Fruit fly (Drosophila melanogaster) whole organism, embryonic: Measurements from ENCODE around the gene Mrp5.

ENCODE experiments used
- Asciz ChIP-seq: fragments of 200-800 bp; sonication (Bioruptor generic); optimal IDR thresholded peaks from 2 replicates; lab custom pipeline; 2017; ENCODE audit warnings: missing biosample characterization, mild to moderate bottlenecking, missing genetic modification characterization, missing genetic modification reagents
- Atf-2 ChIP-seq: fragments of 200-800 bp; sonication (Bioruptor generic); optimal IDR thresholded peaks from 2 replicates; lab custom pipeline; 2016; ENCODE audit warnings: missing biosample characterization, missing genetic modification characterization
- Awh ChIP-seq: fragments of 200-800 bp; sonication (Bioruptor generic); IDR thresholded peaks from 2 replicates; pipeline ENCODE4, ENCODE4 v1.3.6; 2022; ENCODE audit warnings: missing biosample characterization, missing genetic modification characterization
- Bteb2 ChIP-seq: fragments of 200-800 bp; sonication (Bioruptor generic); optimal IDR thresholded peaks from 2 replicates; lab custom pipeline; 2016; ENCODE audit warnings: missing biosample characterization, missing genetic modification characterization
- CG1024 ChIP-seq: fragments of 200-800 bp; sonication (Bioruptor generic); IDR thresholded peaks from 2 replicates; pipeline ENCODE4 v1.3.6; 2022; ENCODE audit warnings: missing biosample characterization, missing genetic modification characterization
- CG10366 ChIP-seq: fragments of 200-800 bp; sonication (Bioruptor generic); IDR thresholded peaks from 2 replicates; pipeline ENCODE4 v1.3.6; 2022; ENCODE audit warnings: missing biosample characterization, missing genetic modification characterization
- CG10462 ChIP-seq: fragments of 200-800 bp; sonication (Bioruptor generic); optimal IDR thresholded peaks from 2 replicates; lab custom pipeline; 2016; ENCODE audit warnings: missing biosample characterization, missing genetic modification characterization
- CG10543 ChIP-seq: fragments of 200-800 bp; sonication (Bioruptor generic); optimal IDR thresholded peaks from 3 replicates; lab custom pipeline; 2017; ENCODE audit warnings: missing biosample characterization, mild to moderate bottlenecking, missing genetic modification characterization, moderate library complexity
- CG10654 ChIP-seq: fragments of 200-800 bp; sonication (Bioruptor generic); optimal IDR thresholded peaks from 2 replicates; lab custom pipeline; 2016; ENCODE audit warnings: missing biosample characterization, missing genetic modification characterization
- CG12299 ChIP-seq: fragments of 200-800 bp; sonication (Bioruptor generic); optimal IDR thresholded peaks from 2 replicates; lab custom pipeline; 2018; ENCODE audit warnings: missing biosample characterization, mild to moderate bottlenecking, missing genetic modification characterization
- CG12942 ChIP-seq: fragments of 200-800 bp; sonication (Bioruptor generic); optimal IDR thresholded peaks from 3 replicates; lab custom pipeline; 2016; ENCODE audit warnings: missing biosample characterization, missing genetic modification characterization
- CG13894 ChIP-seq: fragments of 200-800 bp; sonication (Bioruptor generic); optimal IDR thresholded peaks from 3 replicates; lab custom pipeline; 2018; ENCODE audit warnings: missing biosample characterization, mild to moderate bottlenecking, missing genetic modification characterization, moderate library complexity
- CG14441 ChIP-seq: fragments of 200-800 bp; sonication (Bioruptor generic); IDR thresholded peaks from 2 replicates; pipeline ENCODE4 v1.3.6; 2022; ENCODE audit warnings: missing biosample characterization, missing genetic modification characterization
- CG14860 ChIP-seq: fragments of 200-800 bp; sonication (Bioruptor generic); IDR thresholded peaks from 3 replicates; pipeline ENCODE4 v1.3.6; 2022; ENCODE audit warnings: missing biosample characterization, missing genetic modification characterization; ENCODE audit not compliant: partially characterized antibody
- CG15479 ChIP-seq: fragments of 200-800 bp; sonication (Bioruptor generic); optimal IDR thresholded peaks from 3 replicates; lab custom pipeline; 2019; ENCODE audit warnings: missing biosample characterization, mild to moderate bottlenecking, missing genetic modification characterization, moderate library complexity
- CG15696 ChIP-seq: fragments of 200-800 bp; sonication (Bioruptor generic); optimal IDR thresholded peaks from 2 replicates; lab custom pipeline; 2019; ENCODE audit warnings: missing biosample characterization, mild to moderate bottlenecking, missing genetic modification characterization, moderate library complexity
- CG2116 ChIP-seq: fragments of 200-800 bp; sonication (Bioruptor generic); optimal IDR thresholded peaks from 3 replicates; lab custom pipeline; 2018; ENCODE audit warnings: missing biosample characterization, mild to moderate bottlenecking, missing genetic modification characterization
- CG2120 ChIP-seq: fragments of 200-800 bp; sonication (Bioruptor generic); optimal IDR thresholded peaks from 3 replicates; lab custom pipeline; 2016; ENCODE audit warnings: missing biosample characterization, missing genetic modification characterization
- CG2712 ChIP-seq: fragments of 200-800 bp; optimal IDR thresholded peaks from 3 replicates; lab custom pipeline; 2019; ENCODE audit warnings: missing biosample characterization, mild to moderate bottlenecking, missing genetic modification characterization, moderate library complexity
- CG2875 ChIP-seq: fragments of 200-800 bp; sonication (Bioruptor generic); optimal IDR thresholded peaks from 2 replicates; lab custom pipeline; 2017; ENCODE audit warnings: missing biosample characterization, mild to moderate bottlenecking, missing genetic modification characterization, missing genetic modification reagents
- CG30403 ChIP-seq: fragments of 200-800 bp; sonication (Bioruptor generic); optimal IDR thresholded peaks from 3 replicates; lab custom pipeline; 2016; ENCODE audit warnings: missing biosample characterization, missing genetic modification characterization
- CG34422 ChIP-seq: fragments of 200-800 bp; sonication (Bioruptor generic); IDR thresholded peaks from 3 replicates; pipeline ENCODE4 v1.3.6; 2022; ENCODE audit warnings: missing biosample characterization, missing genetic modification characterization
- Camta ChIP-seq: fragments of 200-800 bp; sonication (Bioruptor generic); optimal IDR thresholded peaks from 2 replicates; lab custom pipeline; 2016; ENCODE audit warnings: missing biosample characterization, missing genetic modification characterization
- CkIIα-i1 ChIP-seq: fragments of 200-800 bp; sonication (Bioruptor generic); IDR thresholded peaks from 2 replicates; pipeline ENCODE4 v1.3.6; 2022; ENCODE audit warnings: missing biosample characterization, missing genetic modification characterization
- Dp ChIP-seq: fragments of 200-800 bp; sonication (Bioruptor generic); optimal IDR thresholded peaks from 2 replicates; lab custom pipeline; 2018; ENCODE audit warnings: missing biosample characterization, mild to moderate bottlenecking, missing genetic modification characterization, moderate library complexity
- Dref ChIP-seq: fragments of 200-800 bp; sonication (Bioruptor generic); IDR thresholded peaks from 2 replicates; pipeline ENCODE4 v1.3.6; 2022; ENCODE audit warnings: missing biosample characterization, missing genetic modification characterization
- Eip74EF ChIP-seq, 2 experiments: fragments of 200-800 bp in 1 of 2; fragments of >200 bp in 1 of 2; sonication (Bioruptor generic) in 1 of 2; optimal IDR thresholded peaks; 2 replicates each; lab custom pipeline; 2017 to 2019; ENCODE audit warnings: missing biosample characterization in 2 of 2, missing genetic modification characterization in 2 of 2, mild to moderate bottlenecking in 1 of 2, moderate library complexity in 1 of 2
- Ets97D ChIP-seq: fragments of 200-800 bp; sonication (Bioruptor generic); optimal IDR thresholded peaks from 3 replicates; lab custom pipeline; 2016; ENCODE audit warnings: missing biosample characterization, missing genetic modification characterization
- HmgZ ChIP-seq: fragments of 200-800 bp; sonication (Bioruptor generic); optimal IDR thresholded peaks from 2 replicates; lab custom pipeline; 2018; ENCODE audit warnings: missing biosample characterization, mild to moderate bottlenecking, missing genetic modification characterization
- Hmx ChIP-seq: fragments of 200-800 bp; sonication (Bioruptor generic); optimal IDR thresholded peaks from 2 replicates; lab custom pipeline; 2016; ENCODE audit warnings: missing biosample characterization, missing genetic modification characterization
- Lim3 ChIP-seq: fragments of 200-800 bp; sonication (Bioruptor generic); IDR thresholded peaks from 2 replicates; pipeline ENCODE4 v1.3.6; 2022; ENCODE audit warnings: missing biosample characterization, missing genetic modification characterization
- Meics ChIP-seq: fragments of 200-800 bp; sonication (Bioruptor generic); optimal IDR thresholded peaks from 2 replicates; lab custom pipeline; 2017; ENCODE audit warnings: missing biosample characterization, mild to moderate bottlenecking, missing genetic modification characterization
- Opbp ChIP-seq: fragments of 200-800 bp; sonication (Bioruptor generic); IDR thresholded peaks from 3 replicates; pipeline ENCODE4 v1.3.6; 2022; ENCODE audit warnings: missing biosample characterization, missing genetic modification characterization; ENCODE audit not compliant: partially characterized antibody
- Ssrp ChIP-seq: fragments of 200-800 bp; sonication (Bioruptor generic); optimal IDR thresholded peaks from 2 replicates; lab custom pipeline; 2018; ENCODE audit warnings: missing biosample characterization, mild to moderate bottlenecking, missing genetic modification characterization, moderate library complexity
- YL-1 ChIP-seq: fragments of 200-800 bp; sonication (Bioruptor generic); optimal IDR thresholded peaks from 3 replicates; lab custom pipeline; 2017; ENCODE audit warnings: missing biosample characterization, mild to moderate bottlenecking, missing genetic modification characterization
- amos ChIP-seq: fragments of 200-800 bp; sonication (Bioruptor generic); IDR thresholded peaks from 2 replicates; pipeline ENCODE4 v1.3.6; 2022; ENCODE audit warnings: missing biosample characterization, missing genetic modification characterization; ENCODE audit not compliant: partially characterized antibody
- ash1 ChIP-seq: fragments of 200-800 bp; sonication (Bioruptor generic); optimal IDR thresholded peaks from 2 replicates; lab custom pipeline; 2018; ENCODE audit warnings: missing biosample characterization, mild to moderate bottlenecking, missing genetic modification characterization
- bbx ChIP-seq: fragments of 200-800 bp; sonication (Bioruptor generic); IDR thresholded peaks from 2 replicates; pipeline ENCODE4 v1.3.6; 2022; ENCODE audit warnings: missing biosample characterization, missing genetic modification characterization; ENCODE audit not compliant: partially characterized antibody
- bigmax ChIP-seq: fragments of 200-800 bp; sonication (Bioruptor generic); optimal IDR thresholded peaks from 2 replicates; lab custom pipeline; 2018; ENCODE audit warnings: missing biosample characterization, mild to moderate bottlenecking, missing genetic modification characterization
- ci ChIP-seq: fragments of 200-800 bp; sonication (Bioruptor generic); IDR thresholded peaks from 3 replicates; pipeline ENCODE4 v1.3.6; 2022; ENCODE audit warnings: missing biosample characterization, missing genetic modification characterization
- da ChIP-seq: fragments of 200-800 bp; sonication (Bioruptor generic); optimal IDR thresholded peaks from 2 replicates; lab custom pipeline; 2016; ENCODE audit warnings: missing biosample characterization, missing genetic modification characterization
- dmrt99B ChIP-seq: fragments of 200-800 bp; sonication (Bioruptor generic); optimal IDR thresholded peaks from 2 replicates; lab custom pipeline; 2018; ENCODE audit warnings: missing biosample characterization, mild to moderate bottlenecking, missing genetic modification characterization, moderate library complexity
- ems ChIP-seq: fragments of 200-800 bp; sonication (Bioruptor generic); optimal IDR thresholded peaks from 3 replicates; lab custom pipeline; 2016; ENCODE audit warnings: missing biosample characterization, missing genetic modification characterization
- h ChIP-seq: fragments of >200 bp; optimal IDR thresholded peaks from 2 replicates; lab custom pipeline; 2017
- jing ChIP-seq: fragments of 200-800 bp; sonication (Bioruptor generic); optimal IDR thresholded peaks from 2 replicates; lab custom pipeline; 2018; ENCODE audit warnings: missing biosample characterization, mild to moderate bottlenecking, missing genetic modification characterization
- sr ChIP-seq: fragments of 200-800 bp; sonication (Bioruptor generic); IDR thresholded peaks from 3 replicates; pipeline ENCODE4 v1.3.6; 2022; ENCODE audit warnings: missing biosample characterization, missing genetic modification characterization
- tgo ChIP-seq: fragments of 200-800 bp; sonication (Bioruptor generic); IDR thresholded peaks from 3 replicates; pipeline ENCODE4 v1.3.6; 2022; ENCODE audit warnings: missing biosample characterization, missing genetic modification characterization
- unpg ChIP-seq: fragments of 200-800 bp; sonication (Bioruptor generic); optimal IDR thresholded peaks from 3 replicates; lab custom pipeline; 2018; ENCODE audit warnings: missing biosample characterization, mild to moderate bottlenecking, missing genetic modification characterization, moderate library complexity
- zfh2 ChIP-seq: fragments of 200-800 bp; sonication (Bioruptor generic); optimal IDR thresholded peaks from 2 replicates; lab custom pipeline; 2016; ENCODE audit warnings: missing biosample characterization, missing genetic modification characterization

Mrp5 gene

DNA sequence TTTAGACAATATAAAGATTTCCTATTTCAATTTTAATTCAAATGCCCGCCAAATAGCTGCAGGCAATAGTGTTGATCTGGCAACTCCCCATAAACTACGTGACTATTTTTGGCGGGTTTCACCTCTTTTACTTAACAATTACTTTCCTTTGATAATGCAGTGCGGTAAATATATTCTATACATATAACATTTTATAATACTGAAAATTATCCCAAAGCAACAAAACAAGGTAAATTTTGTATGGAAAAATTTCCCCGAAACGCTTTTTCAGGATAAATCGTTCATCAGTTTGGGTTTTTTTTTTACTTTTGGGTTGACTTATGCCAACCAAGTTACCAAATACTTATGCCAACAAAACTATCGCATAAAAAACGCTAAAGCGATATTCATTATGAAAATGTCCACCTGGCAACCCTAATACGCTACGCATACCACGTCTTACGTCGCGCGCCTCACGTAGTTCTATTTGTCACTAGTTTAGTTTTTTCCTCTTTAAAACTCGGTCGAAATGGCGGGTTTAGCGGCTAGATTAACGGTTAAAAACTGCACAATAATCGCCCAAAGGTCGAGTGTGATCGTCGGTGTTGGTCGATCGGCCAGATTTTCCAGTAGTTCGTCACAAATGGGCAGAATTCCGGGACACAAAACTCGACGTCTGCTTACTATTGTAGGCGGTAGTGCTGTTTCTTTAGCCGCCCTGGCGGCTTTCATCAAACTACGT, 28.4 kb downstream of the Mrp5 start, which contains the start of gene MICU3 (continued):
- TF ChIP-seq ci (GFP tag; lab: Robert Waterston, UW) (peak; percentile 66; the same call in 2 of the 3 replicates), CG12299 (tag; lab: Kevin White, UChicago) (no peak), CkIIα-i1 (no peak), bbx (GFP tag; lab: Robert Waterston, UW) (peak; percentile 42; the same call in 1 of the 2 replicates), Asciz (GFP tag; lab: Kevin White, UChicago) (no peak), CG10654 (GFP tag; lab: Kevin White, UChicago) (peak; percentile 52), Camta (peak; percentile 18), zfh2 (GFP tag; lab: Kevin White, UChicago) (peak; percentile 75), jing (GFP tag; lab: Kevin White, UChicago) (peak; percentile 21), Lim3 (0 out of 2 replicates have a peak, but pooled peaks have one; percentile 36), amos (GFP tag; lab: Robert Waterston, UW) (peak; percentile 73), Awh (no peak), CG2120 (GFP tag; lab: Kevin White, UChicago) (peak; percentile 86), unpg (peak; percentile 49), CG15479 (GFP tag; lab: Kevin White, UChicago) (no peak), YL-1 (GFP tag; lab: Kevin White, UChicago) (no peak), CG10462 (GFP tag; lab: Kevin White, UChicago) (peak; percentile 5), CG10366 (peak; percentile 52), CG14441 (GFP tag; lab: Robert Waterston, UW) (peak; percentile 65), Bteb2 (GFP tag; lab: Kevin White, UChicago) (peak; percentile 15), CG13894 (no peak), bigmax (GFP tag; lab: Kevin White, UChicago) (no peak), tgo (peak; percentile 53; the same call in 2 of the 3 replicates), HmgZ (tag; lab: Kevin White, UChicago) (peak; percentile 50), CG2712 (peak; percentile 43), ash1 (no peak), CG10543 (peak; percentile 59), Ssrp (tag; lab: Kevin White, UChicago) (peak; percentile 68), Opbp (GFP tag; lab: Robert Waterston, UW) (peak; percentile 56; the same call in 1 of the 3 replicates), Dref (GFP tag; lab: Robert Waterston, UW) (no peak), Ets97D (GFP tag; lab: Kevin White, UChicago) (peak; percentile 41), ems (GFP tag; lab: Kevin White, UChicago) (peak; percentile 47), h (lab: Kevin White, UChicago) (no peak), CG30403 (GFP tag; lab: Kevin White, UChicago) (peak; percentile 78), CG2116 (GFP tag; lab: Kevin White, UChicago) (peak; percentile 53), CG2875 (GFP tag; lab: Kevin White, UChicago) (no peak), da (no peak), CG34422 (GFP tag; lab: Robert Waterston, UW) (peak; percentile 48; the same call in 1 of the 3 replicates), Atf-2 (GFP tag; lab: Kevin White, UChicago) (peak; percentile 42), sr (GFP tag; lab: Robert Waterston, UW) (no peak), CG12942 (GFP tag; lab: Kevin White, UChicago) (peak; percentile 51), Hmx (GFP tag; lab: Kevin White, UChicago) (no peak), CG1024 (GFP tag; lab: Robert Waterston, UW) (no peak), CG14860 (GFP tag; lab: Robert Waterston, UW) (peak; percentile 72), dmrt99B (tag; lab: Kevin White, UChicago) (no peak), Eip74EF (GFP tag; optimal IDR thresholded peaks at IDR 0.05; lab: Kevin White, UChicago) (no peak), Dp (GFP tag; lab: Kevin White, UChicago) (peak; percentile 83), CG15696 (tag; lab: Kevin White, UChicago) (peak; percentile 63), Meics (GFP tag; lab: Kevin White, UChicago) (peak; percentile 74)
